Worm (Caenorhabditis elegans): Measurements from ENCODE around the gene acs-3.

- TF ChIP-seq nhr-11 (tag; optimal IDR thresholded peaks at IDR 0.05) (no peak), nhr-23 (tag; optimal IDR thresholded peaks at IDR 0.05) (no peak), ceh-82 (tag; optimal IDR thresholded peaks at IDR 0.05) (no peak), elt-2 (tag; optimal IDR thresholded peaks at IDR 0.05) (no peak), elt-1 (tag; optimal IDR thresholded peaks at IDR 0.05) (no peak), unc-62 (GFP tag; optimal IDR thresholded peaks at IDR 0.05) (no peak), sea-2 (GFP tag; optimal IDR thresholded peaks at IDR 0.05) (no peak), nhr-12 (tag; optimal IDR thresholded peaks at IDR 0.05) (no peak), pqm-1 (tag; optimal IDR thresholded peaks at IDR 0.05) (no peak), ZK546.5 (tag; optimal IDR thresholded peaks at IDR 0.05) (no peak), nhr-237 (tag; optimal IDR thresholded peaks at IDR 0.05) (no peak), elt-3 (tag; optimal IDR thresholded peaks at IDR 0.05) (no peak), mdl-1 (tag; optimal IDR thresholded peaks at IDR 0.05) (no peak), snpc-4 (tag; optimal IDR thresholded peaks at IDR 0.05) (no peak)
Measured at ce11 chrV:2013824-2014223, 44.5 kb downstream of the acs-3 start, which contains the start of gene F59A7.11.

Measured in whole organism, L3 larva.